Fruit fly (Drosophila melanogaster): ENCODE results near the gene DNAlig3.

DNAlig3 gene

dm6 chr3R:12369135-12369792, 32.4 kb downstream of the DNAlig3 start, which contains the start of gene GstD1 (continued):
- TF ChIP-seq CG8290 (GFP tag; optimal IDR thresholded peaks at IDR 0.05) (no peak), CG8290 (tag; optimal IDR thresholded peaks at IDR 0.05) (peak in 1 of 2 experiments; percentile 34), Hr51 (GFP tag; optimal IDR thresholded peaks at IDR 0.05) (peak in 1 of 2 experiments; percentile 41), CG13775 (GFP tag; optimal IDR thresholded peaks at IDR 0.05) (peak; percentile 9), HmgZ (tag; optimal IDR thresholded peaks at IDR 0.05) (peak; percentile 56), CG2202 (tag; optimal IDR thresholded peaks at IDR 0.05) (no peak), dmrt99B (tag; optimal IDR thresholded peaks at IDR 0.05) (peak; percentile 55), rib (GFP tag; IDR thresholded peaks at IDR 0.05) (peak; percentile 87), pho (GFP tag; optimal IDR thresholded peaks at IDR 0.05) (peak; percentile 19), CG11504 (tag; optimal IDR thresholded peaks at IDR 0.05) (peak; percentile 50), MESR4 (GFP tag; optimal IDR thresholded peaks at IDR 0.05) (no peak), h (optimal IDR thresholded peaks at IDR 0.05) (no peak), CG12769 (tag; optimal IDR thresholded peaks at IDR 0.05) (peak; percentile 55), CG34376 (GFP tag; optimal IDR thresholded peaks at IDR 0.05) (peak; percentile 53), Abd-B (GFP tag; optimal IDR thresholded peaks at IDR 0.05) (peak; percentile 21), NC2α (GFP tag; optimal IDR thresholded peaks at IDR 0.05) (peak; percentile 50), CG11456 (GFP tag; IDR thresholded peaks at IDR 0.05) (no peak), Lim3 (GFP tag; IDR thresholded peaks at IDR 0.05) (no peak), Trl (optimal IDR thresholded peaks at IDR 0.05) (peak; percentile 69 to 83), Trl (GFP tag; optimal IDR thresholded peaks at IDR 0.05) (peak; percentile 33), CG2120 (GFP tag; optimal IDR thresholded peaks at IDR 0.05) (peak; percentile 75), ERR (GFP tag; optimal IDR thresholded peaks at IDR 0.05) (peak; percentile 66), CG5953 (GFP tag; IDR thresholded peaks at IDR 0.05) (no peak), Eip74EF (GFP tag; optimal IDR thresholded peaks at IDR 0.05) (peak in 1 of 2 experiments; percentile 9), Adf1 (GFP tag; IDR thresholded peaks at IDR 0.05) (peak; percentile 67; the same call in 1 of the 2 replicates), run (tag; optimal IDR thresholded peaks at IDR 0.05) (no peak), CHES-1-like (GFP tag; optimal IDR thresholded peaks at IDR 0.05) (peak; percentile 49), Dfd (GFP tag; optimal IDR thresholded peaks at IDR 0.05) (no peak), repo (GFP tag; optimal IDR thresholded peaks at IDR 0.05) (peak; percentile 33), Drgx (GFP tag; IDR thresholded peaks at IDR 0.05) (peak; percentile 78), CG10462 (GFP tag; optimal IDR thresholded peaks at IDR 0.05) (no peak), ftz-f1 (GFP tag; optimal IDR thresholded peaks at IDR 0.05) (peak; percentile 88), shn (GFP tag; optimal IDR thresholded peaks at IDR 0.05) (peak; percentile 44), Scr (GFP tag; IDR thresholded peaks at IDR 0.05; ENCODE audit: partially characterized antibody) (peak; percentile 40), esg (GFP tag; conservative IDR thresholded peaks at IDR 0.05) (peak; percentile 16; the same call in 1 of the 2 replicates), chm (GFP tag; IDR thresholded peaks at IDR 0.05) (peak; percentile 75), CG4424 (GFP tag; optimal IDR thresholded peaks at IDR 0.05) (peak; percentile 8), CG6791 (GFP tag; IDR thresholded peaks at IDR 0.05; ENCODE audit: partially characterized antibody) (0 out of 3 replicates have a peak, but pooled peaks have one; percentile 27), az2 (GFP tag; optimal IDR thresholded peaks at IDR 0.05) (no peak), CG10274 (GFP tag; optimal IDR thresholded peaks at IDR 0.05) (peak; percentile 86), CG10147 (GFP tag; optimal IDR thresholded peaks at IDR 0.05) (peak; percentile 76), CG8924 (tag; optimal IDR thresholded peaks at IDR 0.05) (peak; percentile 46), Mad (GFP tag; optimal IDR thresholded peaks at IDR 0.05) (no peak), dpn (GFP tag; optimal IDR thresholded peaks at IDR 0.05) (no peak), B-H1 (GFP tag; IDR thresholded peaks at IDR 0.05) (no peak), gcm (GFP tag; optimal IDR thresholded peaks at IDR 0.05) (peak; percentile 33), Ravus (GFP tag; IDR thresholded peaks at IDR 0.05) (no peak), caup (GFP tag; optimal IDR thresholded peaks at IDR 0.05; ENCODE audit: severe bottlenecking) (peak; percentile 28), CoRest (tag; optimal IDR thresholded peaks at IDR 0.05) (peak; percentile 26), HLH4C (GFP tag; IDR thresholded peaks at IDR 0.05; ENCODE audit: partially characterized antibody) (peak; percentile 42; the same call in 1 of the 3 replicates)

Data from whole organism, embryonic.